Fruit fly (Drosophila melanogaster): ENCODE results near the gene CG43163.

- TF ChIP-seq Crg-1 (GFP tag; optimal IDR thresholded peaks at IDR 0.05): no peak
- TF ChIP-seq ovo (GFP tag; optimal IDR thresholded peaks at IDR 0.05): no peak
- no peak for TF ChIP-seq cic (GFP tag; optimal IDR thresholded peaks at IDR 0.05)
- no peak for TF ChIP-seq bab1 (GFP tag; optimal IDR thresholded peaks at IDR 0.05)
- TF ChIP-seq cnc (optimal IDR thresholded peaks at IDR 0.05): no peak
- TF ChIP-seq CG12768 (GFP tag; optimal IDR thresholded peaks at IDR 0.05): no peak
- no peak for TF ChIP-seq pad (GFP tag; optimal IDR thresholded peaks at IDR 0.05)
- no peak for TF ChIP-seq Hr96 (GFP tag; optimal IDR thresholded peaks at IDR 0.05)
- TF ChIP-seq CG5204 (GFP tag; optimal IDR thresholded peaks at IDR 0.05): no peak
Measured at dm6 chr3L:8542213-8542612, 35.3 kb upstream of the CG43163 start.
